Worm (Caenorhabditis elegans): ENCODE data around the gene vglu-2.

DNA sequence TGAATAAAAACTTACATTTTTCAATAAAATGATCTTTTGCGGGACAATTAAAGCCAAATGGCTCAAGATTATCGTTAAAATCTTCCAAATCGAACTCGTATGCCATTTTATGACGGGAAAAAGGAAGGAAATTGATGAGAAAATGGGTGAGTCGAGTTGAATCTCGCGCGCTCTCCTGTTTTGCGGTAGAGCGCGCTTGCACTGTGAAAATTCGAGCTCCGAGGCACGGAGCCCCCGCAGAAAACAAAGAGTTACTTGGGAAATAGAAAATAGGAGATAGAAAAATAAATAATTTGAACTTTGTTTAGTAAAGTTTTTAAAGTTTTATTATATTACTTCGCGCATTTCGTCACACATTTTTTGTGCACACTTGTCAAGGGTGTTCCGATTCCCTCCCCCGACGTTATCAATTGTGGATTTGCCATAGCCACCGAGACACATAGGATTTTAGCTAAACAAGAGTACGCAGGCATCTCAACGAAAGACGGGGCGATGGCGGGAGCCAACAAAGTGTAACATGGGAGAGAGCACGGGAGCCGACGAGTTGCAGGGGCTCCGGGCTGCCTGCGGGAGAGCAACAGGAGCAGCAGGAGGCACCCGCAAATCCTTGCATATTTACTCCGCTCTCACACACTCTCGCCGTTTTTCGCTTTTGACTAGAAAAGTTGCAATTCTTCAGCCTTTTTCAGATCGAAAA is 46.3 kb upstream of the vglu-2 start, which contains the start of the genes div-1 and cor-1:
- TF ChIP-seq hmbx-1 (tag; optimal IDR thresholded peaks at IDR 0.05) (no peak), tbx-11 (GFP tag; IDR thresholded peaks at IDR 0.05) (no peak), pes-1 (GFP tag; IDR thresholded peaks at IDR 0.05) (no peak; the same call in 1 of the 2 replicates), ama-1 (optimal IDR thresholded peaks at IDR 0.05) (no peak), tbx-37 (GFP tag; conservative IDR thresholded peaks at IDR 0.05) (no peak), tra-4 (tag; optimal IDR thresholded peaks at IDR 0.05) (no peak), sea-1 (GFP tag; conservative IDR thresholded peaks at IDR 0.05) (no peak), ceh-36 (tag; optimal IDR thresholded peaks at IDR 0.05) (no peak), flt-1 (GFP tag; IDR thresholded peaks at IDR 0.05) (no peak), B0310.2 (tag; optimal IDR thresholded peaks at IDR 0.05) (no peak), aly-1 (tag; optimal IDR thresholded peaks at IDR 0.05) (no peak), scrt-1 (GFP tag; IDR thresholded peaks at IDR 0.05) (0 out of 2 replicates have a peak, but pooled peaks have one; percentile 22)

Data from whole organism, early embryonic.